Fruit fly (Drosophila melanogaster): ENCODE results near the gene Obp85a.

Gene Obp85a

dm6 chr3R:8448943-8449342 lies 28.5 kb upstream of the Obp85a start:
- no peak for TF ChIP-seq CG34376 (GFP tag; optimal IDR thresholded peaks at IDR 0.05)
- TF ChIP-seq YL-1 (GFP tag; optimal IDR thresholded peaks at IDR 0.05) = no peak
- TF ChIP-seq Vsx1 (GFP tag; optimal IDR thresholded peaks at IDR 0.05) = no peak
- TF ChIP-seq CG1832 (GFP tag; optimal IDR thresholded peaks at IDR 0.05) = no peak
- peak; percentile 95 for TF ChIP-seq CG8281 (tag; optimal IDR thresholded peaks at IDR 0.05)

dm6 chr3R:8445444-8445843 lies 25.0 kb upstream of the Obp85a start:
- no peak for TF ChIP-seq Myb (GFP tag; optimal IDR thresholded peaks at IDR 0.05)
- TF ChIP-seq CG6791 (GFP tag; IDR thresholded peaks at IDR 0.05; ENCODE audit: partially characterized antibody) = no peak
- 0 out of 2 replicates have a peak, but pooled peaks have one; percentile 18 for TF ChIP-seq Rfx (GFP tag; IDR thresholded peaks at IDR 0.05)
- TF ChIP-seq CG2678 (tag; optimal IDR thresholded peaks at IDR 0.05) = peak; percentile 21
- no peak for TF ChIP-seq sr (GFP tag; IDR thresholded peaks at IDR 0.05)
- TF ChIP-seq lab (GFP tag; optimal IDR thresholded peaks at IDR 0.05) = peak; percentile 20
- TF ChIP-seq row (GFP tag; IDR thresholded peaks at IDR 0.05) = peak; percentile 46; the same call in 2 of the 3 replicates
- no peak for TF ChIP-seq prd (optimal IDR thresholded peaks at IDR 0.05)
- 0 out of 3 replicates have a peak, but pooled peaks have one; percentile 17 for TF ChIP-seq prd (GFP tag; IDR thresholded peaks at IDR 0.05)
- TF ChIP-seq pan (optimal IDR thresholded peaks at IDR 0.05) = no peak
- TF ChIP-seq pan (GFP tag; optimal IDR thresholded peaks at IDR 0.05 in 1 of 2, IDR thresholded peaks at IDR 0.05 in 1 of 2) = peak in 1 of 2 experiments; percentile 23
- TF ChIP-seq CG11504 (tag; optimal IDR thresholded peaks at IDR 0.05) = peak; percentile 16
- TF ChIP-seq Ada2b (GFP tag; IDR thresholded peaks at IDR 0.05) = 0 out of 2 replicates have a peak, but pooled peaks have one; percentile 7
- peak; percentile 3 for TF ChIP-seq gem (tag; optimal IDR thresholded peaks at IDR 0.05)

- peak; percentile 84 for TF ChIP-seq CTCF (GFP tag; optimal IDR thresholded peaks at IDR 0.05)
- no peak for TF ChIP-seq CG4707 (GFP tag; optimal IDR thresholded peaks at IDR 0.05)
These were observed 30.8 kb downstream of the Obp85a start for dm6 chr3R:8389636-8390035.

Measured in whole organism, embryonic.